Fruit fly (Drosophila melanogaster): ENCODE data around the gene tinc.

- TF ChIP-seq EcR (GFP tag; optimal IDR thresholded peaks at IDR 0.05) (no peak), Snoo (tag; optimal IDR thresholded peaks at IDR 0.05) (no peak), CG13204 (GFP tag; optimal IDR thresholded peaks at IDR 0.05) (no peak), D1 (tag; optimal IDR thresholded peaks at IDR 0.05) (no peak), CG8301 (tag; optimal IDR thresholded peaks at IDR 0.05) (no peak), CG14655 (GFP tag; optimal IDR thresholded peaks at IDR 0.05) (no peak), rn (GFP tag; IDR thresholded peaks at IDR 0.05) (no peak), fd96Ca (GFP tag; IDR thresholded peaks at IDR 0.05) (no peak), CG34367 (tag; optimal IDR thresholded peaks at IDR 0.05) (no peak), CG12605 (GFP tag; IDR thresholded peaks at IDR 0.05) (no peak), CG32121 (GFP tag; IDR thresholded peaks at IDR 0.05) (no peak)
Measured at dm6 chr3R:17762261-17762660, 49.1 kb upstream of the tinc start.
